Worm (Caenorhabditis elegans): Measurements from ENCODE around the gene F14B8.4.

The F14B8.4 gene

ce11 chrX:6928578-6928977 is 28.8 kb upstream of the F14B8.4 start, which contains the start of gene F14B8.5:
Gene F14B8.5 (minus strand): TSS chrX:6928704.
- TF ChIP-seq die-1 (tag; optimal IDR thresholded peaks at IDR 0.05) (no peak), B0261.1 (tag; optimal IDR thresholded peaks at IDR 0.05) (no peak), nhr-80 (tag; optimal IDR thresholded peaks at IDR 0.05) (peak; percentile 69), zfh-2 (GFP tag; conservative IDR thresholded peaks at IDR 0.05) (peak; percentile 49; the same call in 1 of the 2 replicates), dox-1 (GFP tag; IDR thresholded peaks at IDR 0.05) (peak; percentile 50; the same call in 1 of the 2 replicates), F37B4.10 (GFP tag; IDR thresholded peaks at IDR 0.05) (0 out of 2 replicates have a peak, but pooled peaks have one; percentile 50)

- peak; percentile 17 for TF ChIP-seq nhr-80 (tag; optimal IDR thresholded peaks at IDR 0.05)
- TF ChIP-seq Y56A3A.18 (GFP tag; IDR thresholded peaks at IDR 0.05): no peak
- no peak for TF ChIP-seq hmg-1.2 (GFP tag; IDR thresholded peaks at IDR 0.05)
Measured at ce11 chrX:6926952-6927351, 27.2 kb upstream of the F14B8.4 start.

- TF ChIP-seq ama-1 (optimal IDR thresholded peaks at IDR 0.05): no peak
- TF ChIP-seq ama-1 (GFP tag; optimal IDR thresholded peaks at IDR 0.05): no peak
- TF ChIP-seq nhr-80 (tag; optimal IDR thresholded peaks at IDR 0.05): peak; percentile 79
Measured at ce11 chrX:6924461-6924860, 24.7 kb upstream of the F14B8.4 start, which contains the start of gene otpl-3. Gene otpl-3 (minus strand): TSS chrX:6924764.

ce11 chrX:6920132-6920531 is 20.4 kb upstream of the F14B8.4 start:
- TF ChIP-seq Y53F4B.3 (GFP tag; IDR thresholded peaks at IDR 0.05) (no peak), mel-28 (tag; optimal IDR thresholded peaks at IDR 0.05; ENCODE audit: borderline replicate concordance) (no peak), nhr-90 (tag; optimal IDR thresholded peaks at IDR 0.05) (no peak), D2030.7 (GFP tag; IDR thresholded peaks at IDR 0.05) (no peak), aptf-3 (GFP tag; IDR thresholded peaks at IDR 0.05) (no peak), ceh-100 (GFP tag; IDR thresholded peaks at IDR 0.05) (no peak), dpff-1 (tag; optimal IDR thresholded peaks at IDR 0.05) (no peak), Y53G8AR.9 (GFP tag; conservative IDR thresholded peaks at IDR 0.05) (no peak), sptf-2 (GFP tag; optimal IDR thresholded peaks at IDR 0.05) (no peak), ceh-79 (tag; optimal IDR thresholded peaks at IDR 0.05) (no peak), zfh-2 (GFP tag; conservative IDR thresholded peaks at IDR 0.05) (no peak), nhr-120 (GFP tag; IDR thresholded peaks at IDR 0.05) (no peak), pbrm-1 (GFP tag; IDR thresholded peaks at IDR 0.05) (no peak), F23B12.7 (tag; optimal IDR thresholded peaks at IDR 0.05; ENCODE audit: insufficient read depth) (no peak)

- TF ChIP-seq him-1 (tag; optimal IDR thresholded peaks at IDR 0.05) (no peak), egl-44 (GFP tag; IDR thresholded peaks at IDR 0.05) (no peak), ceh-27 (GFP tag; optimal IDR thresholded peaks at IDR 0.05) (no peak), hmg-1.2 (GFP tag; IDR thresholded peaks at IDR 0.05) (no peak), athp-1 (tag; optimal IDR thresholded peaks at IDR 0.05) (no peak), ama-1 (optimal IDR thresholded peaks at IDR 0.05) (no peak), ama-1 (GFP tag; optimal IDR thresholded peaks at IDR 0.05) (no peak), Y53G8AR.9 (GFP tag; conservative IDR thresholded peaks at IDR 0.05) (no peak), snpc-3.4 (tag; optimal IDR thresholded peaks at IDR 0.05) (no peak), ccch-3 (GFP tag; optimal IDR thresholded peaks at IDR 0.05) (no peak)
Measured at ce11 chrX:6916150-6916549, 16.4 kb upstream of the F14B8.4 start.

- TF ChIP-seq gei-17 (GFP tag; optimal IDR thresholded peaks at IDR 0.05) (no peak), lin-26 (GFP tag; IDR thresholded peaks at IDR 0.05) (no peak), rpc-1 (optimal IDR thresholded peaks at IDR 0.05) (no peak), rpc-1 (tag; optimal IDR thresholded peaks at IDR 0.05) (no peak), Y67H2A.10 (GFP tag; conservative IDR thresholded peaks at IDR 0.05) (no peak), ztf-25 (GFP tag; IDR thresholded peaks at IDR 0.05) (no peak), B0035.1 (tag; optimal IDR thresholded peaks at IDR 0.05) (no peak)
Measured at ce11 chrX:6915279-6915678, 15.5 kb upstream of the F14B8.4 start.

Data from whole organism, young adult.